Worm (Caenorhabditis elegans): ENCODE data around the gene clec-37.

DNA sequence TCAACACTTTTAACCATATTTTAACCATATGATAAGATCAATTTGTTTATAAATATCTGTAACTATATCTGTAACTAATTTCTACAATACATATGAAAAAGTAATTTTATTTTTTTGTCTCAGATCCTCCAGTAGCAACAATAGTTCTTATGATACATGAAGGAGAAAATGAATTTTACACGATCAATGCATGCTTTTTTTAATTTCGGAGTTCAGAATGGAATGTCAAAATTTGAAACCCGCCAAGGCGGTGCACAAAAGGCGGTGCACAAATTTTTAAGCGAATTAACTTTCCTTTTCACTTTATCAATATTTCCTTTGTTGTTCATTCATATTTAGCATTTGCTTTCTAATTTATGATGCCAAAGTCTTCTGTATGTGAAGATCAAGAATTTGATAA, 9.0 kb downstream of the clec-37 start, which contains the start of gene clec-25:
- no peak for TF ChIP-seq flt-1 (GFP tag; IDR thresholded peaks at IDR 0.05)
- TF ChIP-seq tab-1 (GFP tag; IDR thresholded peaks at IDR 0.05): no peak
- no peak for TF ChIP-seq ztf-23 (GFP tag; IDR thresholded peaks at IDR 0.05)
- TF ChIP-seq cog-1 (tag; optimal IDR thresholded peaks at IDR 0.05): no peak

Measured in whole organism, midembryonic.